Fruit fly (Drosophila melanogaster) whole organism, embryonic: ENCODE results near the gene CG34451.

Source experiments
- Adf1 ChIP-seq: fragments of 200-800 bp; sonication (Bioruptor generic); IDR thresholded peaks from 2 replicates; pipeline ENCODE4 v1.3.6; 2022; ENCODE audit warnings: missing biosample characterization, missing genetic modification characterization
- Antp ChIP-seq: fragments of 200-800 bp; sonication (Bioruptor generic); optimal IDR thresholded peaks from 3 replicates; lab custom pipeline; 2016; ENCODE audit warnings: missing biosample characterization, missing genetic modification characterization
- Atf-2 ChIP-seq: fragments of 200-800 bp; sonication (Bioruptor generic); optimal IDR thresholded peaks from 2 replicates; lab custom pipeline; 2016; ENCODE audit warnings: missing biosample characterization, missing genetic modification characterization
- Bgb ChIP-seq: fragments of 200-800 bp; sonication (Bioruptor generic); IDR thresholded peaks from 2 replicates; pipeline ENCODE4 v1.3.6; 2022; ENCODE audit warnings: missing biosample characterization, missing genetic modification characterization; ENCODE audit not compliant: partially characterized antibody
- CG10209 ChIP-seq: fragments of 200-800 bp; sonication (Bioruptor generic); optimal IDR thresholded peaks from 3 replicates; lab custom pipeline; 2017; ENCODE audit warnings: missing biosample characterization, mild to moderate bottlenecking, missing genetic modification characterization, missing genetic modification reagents
- CG10267 ChIP-seq: fragments of 200-800 bp; sonication (Bioruptor generic); optimal IDR thresholded peaks from 2 replicates; lab custom pipeline; 2018; ENCODE audit warnings: missing biosample characterization, mild to moderate bottlenecking, missing genetic modification characterization, moderate library complexity
- CG10274 ChIP-seq: fragments of 200-800 bp; sonication (Bioruptor generic); optimal IDR thresholded peaks from 3 replicates; lab custom pipeline; 2017; ENCODE audit warnings: missing biosample characterization, mild to moderate bottlenecking, missing genetic modification characterization
- CG11696 ChIP-seq: fragments of 200-800 bp; sonication (Bioruptor generic); IDR thresholded peaks from 2 replicates; pipeline ENCODE4 v1.3.6; 2022; ENCODE audit warnings: missing biosample characterization, missing genetic modification characterization
- CG12299 ChIP-seq: fragments of 200-800 bp; sonication (Bioruptor generic); optimal IDR thresholded peaks from 2 replicates; lab custom pipeline; 2018; ENCODE audit warnings: missing biosample characterization, mild to moderate bottlenecking, missing genetic modification characterization
- CG12659 ChIP-seq: fragments of 200-800 bp; sonication (Bioruptor generic); optimal IDR thresholded peaks from 3 replicates; lab custom pipeline; 2017; ENCODE audit warnings: mild to moderate bottlenecking, missing biosample characterization, missing genetic modification reagents, missing genetic modification characterization
- CG14014 ChIP-seq: fragments of 200-800 bp; sonication (Bioruptor generic); IDR thresholded peaks from 2 replicates; pipeline ENCODE4 v1.3.6; 2022; ENCODE audit warnings: missing biosample characterization, missing genetic modification characterization
- CG15011 ChIP-seq: fragments of 200-800 bp; sonication (Bioruptor generic); optimal IDR thresholded peaks from 3 replicates; lab custom pipeline; 2018; ENCODE audit warnings: missing biosample characterization, mild to moderate bottlenecking, missing genetic modification characterization
- CG15696 ChIP-seq: fragments of 200-800 bp; sonication (Bioruptor generic); optimal IDR thresholded peaks from 2 replicates; lab custom pipeline; 2019; ENCODE audit warnings: missing biosample characterization, mild to moderate bottlenecking, missing genetic modification characterization, moderate library complexity
- CG1647 ChIP-seq: fragments of 200-800 bp; sonication (Bioruptor generic); optimal IDR thresholded peaks from 3 replicates; lab custom pipeline; 2016; ENCODE audit warnings: missing biosample characterization, missing genetic modification characterization
- CG17385 ChIP-seq: fragments of 200-800 bp; sonication (Bioruptor generic); optimal IDR thresholded peaks from 3 replicates; lab custom pipeline; 2018; ENCODE audit warnings: missing biosample characterization, mild to moderate bottlenecking, missing genetic modification characterization
- CG18262 ChIP-seq: fragments of 200-800 bp; optimal IDR thresholded peaks from 3 replicates; lab custom pipeline; 2019; ENCODE audit warnings: missing biosample characterization, mild to moderate bottlenecking, missing genetic modification characterization, moderate library complexity
- CG32767 ChIP-seq: fragments of 200-800 bp; sonication (Bioruptor generic); IDR thresholded peaks from 2 replicates; pipeline ENCODE4 v1.3.6; 2022; ENCODE audit warnings: missing biosample characterization, missing genetic modification characterization
- CG4424 ChIP-seq: fragments of 200-800 bp; sonication (Bioruptor generic); optimal IDR thresholded peaks from 3 replicates; lab custom pipeline; 2016; ENCODE audit warnings: missing biosample characterization, missing genetic modification characterization
- CG4730 ChIP-seq: fragments of 200-800 bp; sonication (Bioruptor generic); IDR thresholded peaks from 2 replicates; pipeline ENCODE4 v1.3.6; 2022; ENCODE audit warnings: missing biosample characterization, missing genetic modification characterization
- CG6654 ChIP-seq: fragments of 200-800 bp; sonication (Bioruptor generic); optimal IDR thresholded peaks from 2 replicates; lab custom pipeline; 2017; ENCODE audit warnings: missing biosample characterization, mild to moderate bottlenecking, missing genetic modification characterization
- CG7372 ChIP-seq: fragments of 200-800 bp; sonication (Bioruptor generic); IDR thresholded peaks from 2 replicates; pipeline ENCODE4 v1.3.6; 2022; ENCODE audit warnings: missing biosample characterization, missing genetic modification characterization
- CG7786 ChIP-seq: fragments of 200-800 bp; sonication (Bioruptor generic); optimal IDR thresholded peaks from 2 replicates; lab custom pipeline; 2016; ENCODE audit warnings: missing biosample characterization, missing genetic modification characterization
- CG7839 ChIP-seq: fragments of 200-800 bp; sonication (Bioruptor generic); optimal IDR thresholded peaks from 3 replicates; lab custom pipeline; 2018; ENCODE audit warnings: missing biosample characterization, mild to moderate bottlenecking, missing genetic modification characterization, moderate library complexity
- CG7928 ChIP-seq: fragments of 200-800 bp; sonication (Bioruptor generic); optimal IDR thresholded peaks from 2 replicates; lab custom pipeline; 2017; ENCODE audit warnings: missing biosample characterization, mild to moderate bottlenecking, missing genetic modification characterization
- CG8290 ChIP-seq, 3 experiments: fragments of 200-800 bp; sonication (Bioruptor generic); optimal IDR thresholded peaks; 2 replicates each; lab custom pipeline; 2016 to 2019; ENCODE audit warnings: missing biosample characterization in 3 of 3, missing genetic modification characterization in 3 of 3, mild to moderate bottlenecking in 2 of 3, moderate library complexity in 1 of 3
- CG8388 ChIP-seq: fragments of 200-800 bp; sonication (Bioruptor generic); optimal IDR thresholded peaks from 2 replicates; lab custom pipeline; 2019; ENCODE audit warnings: missing biosample characterization, mild to moderate bottlenecking, missing genetic modification characterization, moderate library complexity
- Dp ChIP-seq: fragments of 200-800 bp; sonication (Bioruptor generic); optimal IDR thresholded peaks from 2 replicates; lab custom pipeline; 2018; ENCODE audit warnings: missing biosample characterization, mild to moderate bottlenecking, missing genetic modification characterization, moderate library complexity
- Ets65A ChIP-seq: fragments of 200-800 bp; sonication (Bioruptor generic); peaks from one replicate; lab custom pipeline; 2016; ENCODE audit warnings: missing biosample characterization, missing genetic modification characterization
- HmgZ ChIP-seq: fragments of 200-800 bp; sonication (Bioruptor generic); optimal IDR thresholded peaks from 2 replicates; lab custom pipeline; 2018; ENCODE audit warnings: missing biosample characterization, mild to moderate bottlenecking, missing genetic modification characterization
- Nf-YB ChIP-seq: fragments of 200-800 bp; sonication (Bioruptor generic); optimal IDR thresholded peaks from 3 replicates; lab custom pipeline; 2019; ENCODE audit warnings: missing biosample characterization, mild to moderate bottlenecking, missing genetic modification characterization, moderate library complexity
- Opbp ChIP-seq: fragments of 200-800 bp; sonication (Bioruptor generic); IDR thresholded peaks from 3 replicates; pipeline ENCODE4 v1.3.6; 2022; ENCODE audit warnings: missing biosample characterization, missing genetic modification characterization; ENCODE audit not compliant: partially characterized antibody
- Optix ChIP-seq: fragments of 200-800 bp; sonication (Bioruptor generic); IDR thresholded peaks from 3 replicates; pipeline ENCODE4 v1.3.6; 2022; ENCODE audit warnings: missing biosample characterization, missing genetic modification characterization
- Spps ChIP-seq: fragments of 200-800 bp; sonication (Bioruptor generic); optimal IDR thresholded peaks from 2 replicates; lab custom pipeline; 2018; ENCODE audit warnings: missing biosample characterization, mild to moderate bottlenecking, missing genetic modification characterization
- ap ChIP-seq: fragments of 200-800 bp; sonication (Bioruptor generic); IDR thresholded peaks from 2 replicates; pipeline ENCODE4 v1.3.6; 2022; ENCODE audit warnings: missing biosample characterization, missing genetic modification characterization
- az2 ChIP-seq: fragments of 200-800 bp; sonication (Bioruptor generic); optimal IDR thresholded peaks from 3 replicates; lab custom pipeline; 2016; ENCODE audit warnings: missing biosample characterization, missing genetic modification characterization
- dysf ChIP-seq: fragments of 200-800 bp; sonication (Bioruptor generic); IDR thresholded peaks from 3 replicates; pipeline ENCODE4 v1.3.6; 2022; ENCODE audit warnings: missing biosample characterization, missing genetic modification characterization
- grau ChIP-seq: fragments of 200-800 bp; optimal IDR thresholded peaks from 3 replicates; lab custom pipeline; 2019; ENCODE audit warnings: missing biosample characterization, mild to moderate bottlenecking, missing genetic modification characterization, moderate library complexity
- h ChIP-seq: fragments of >200 bp; optimal IDR thresholded peaks from 2 replicates; lab custom pipeline; 2017
- ind ChIP-seq: fragments of 200-800 bp; sonication (Bioruptor generic); optimal IDR thresholded peaks from 3 replicates; lab custom pipeline; 2016; ENCODE audit warnings: missing biosample characterization, missing genetic modification characterization
- jigr1 ChIP-seq: fragments of 200-800 bp; sonication (Bioruptor generic); IDR thresholded peaks from 3 replicates; pipeline ENCODE4 v1.3.6; 2022; ENCODE audit warnings: missing biosample characterization, missing genetic modification characterization
- mirr ChIP-seq: fragments of 200-800 bp; sonication (Bioruptor generic); optimal IDR thresholded peaks from 3 replicates; lab custom pipeline; 2018; ENCODE audit warnings: missing biosample characterization, mild to moderate bottlenecking, missing genetic modification characterization
- org-1 ChIP-seq: fragments of 200-800 bp; sonication (Bioruptor generic); optimal IDR thresholded peaks from 2 replicates; lab custom pipeline; 2017; ENCODE audit warnings: missing biosample characterization, missing genetic modification characterization
- phol ChIP-seq: fragments of 200-800 bp; sonication (Bioruptor generic); optimal IDR thresholded peaks from 3 replicates; lab custom pipeline; 2018; ENCODE audit warnings: missing biosample characterization, mild to moderate bottlenecking, missing genetic modification characterization, moderate library complexity
- pita ChIP-seq: fragments of 200-800 bp; sonication (Bioruptor generic); optimal IDR thresholded peaks from 2 replicates; lab custom pipeline; 2017; ENCODE audit warnings: missing biosample characterization, mild to moderate bottlenecking, missing genetic modification characterization
- sens ChIP-seq: fragments of 200-800 bp; sonication (Bioruptor generic); peaks from one replicate; lab custom pipeline; 2016; ENCODE audit warnings: missing biosample characterization, missing genetic modification characterization
- seq ChIP-seq: fragments of 200-800 bp; sonication (Bioruptor generic); IDR thresholded peaks from 2 replicates; pipeline ENCODE4 v1.3.6; 2022; ENCODE audit warnings: missing biosample characterization, missing genetic modification characterization
- sim ChIP-seq: fragments of 200-800 bp; sonication (Bioruptor generic); IDR thresholded peaks from 2 replicates; pipeline ENCODE4 v1.3.6; 2022; ENCODE audit warnings: missing biosample characterization, missing genetic modification characterization
- stc ChIP-seq: fragments of 200-800 bp; sonication (Bioruptor generic); IDR thresholded peaks from 2 replicates; pipeline ENCODE4 v1.3.6; 2022; ENCODE audit warnings: missing biosample characterization, missing genetic modification characterization
- trem ChIP-seq: fragments of 200-800 bp; optimal IDR thresholded peaks from 3 replicates; lab custom pipeline; 2019; ENCODE audit warnings: missing biosample characterization, mild to moderate bottlenecking, missing genetic modification characterization, moderate library complexity
- wdn ChIP-seq: fragments of 200-800 bp; sonication (Bioruptor generic); IDR thresholded peaks from 2 replicates; pipeline ENCODE4 v1.3.6; 2022; ENCODE audit warnings: missing biosample characterization, missing genetic modification characterization
- zen ChIP-seq: fragments of 200-800 bp; sonication (Bioruptor generic); optimal IDR thresholded peaks from 3 replicates; lab custom pipeline; 2018; ENCODE audit warnings: missing biosample characterization, mild to moderate bottlenecking, missing genetic modification characterization, moderate library complexity
- zf30C ChIP-seq: fragments of 200-800 bp; sonication (Bioruptor generic); optimal IDR thresholded peaks from 3 replicates; lab custom pipeline; 2018; ENCODE audit warnings: missing biosample characterization, mild to moderate bottlenecking, missing genetic modification characterization

The CG34451 gene

dm6 chr3L:15670455-15670854, 21.4 kb downstream of the CG34451 start (continued):
- peak; percentile 19 for TF ChIP-seq CG8388 (GFP tag; lab: Kevin White, UChicago)
- no peak for TF ChIP-seq stc (GFP tag; lab: Robert Waterston, UW)
- TF ChIP-seq h = no peak
- no peak for TF ChIP-seq CG1647 (GFP tag; lab: Kevin White, UChicago)
- no peak for TF ChIP-seq Bgb (GFP tag; lab: Robert Waterston, UW)
- no peak for TF ChIP-seq CG10274 (GFP tag; lab: Kevin White, UChicago)
- TF ChIP-seq CG10209 (GFP tag; lab: Kevin White, UChicago) = no peak
- TF ChIP-seq CG7372 (GFP tag; lab: Robert Waterston, UW) = no peak
- peak; percentile 48 for TF ChIP-seq phol (tag; lab: Kevin White, UChicago)
- TF ChIP-seq CG12299 (tag; lab: Kevin White, UChicago) = no peak
- no peak for TF ChIP-seq Dp (GFP tag; lab: Kevin White, UChicago)
- peak; percentile 8 for TF ChIP-seq trem
- peak; percentile 83 for TF ChIP-seq zf30C (GFP tag; lab: Kevin White, UChicago)
- no peak for TF ChIP-seq Adf1 (GFP tag; lab: Robert Waterston, UW)
- peak; percentile 73 for TF ChIP-seq zen
- TF ChIP-seq CG10267 (tag; lab: Kevin White, UChicago) = peak; percentile 62
- peak; percentile 12 for TF ChIP-seq CG7839 (tag; lab: Kevin White, UChicago)
- TF ChIP-seq HmgZ (tag; lab: Kevin White, UChicago) = no peak
- no peak for TF ChIP-seq jigr1 (GFP tag; lab: Robert Waterston, UW)
- TF ChIP-seq ind (GFP tag; lab: Kevin White, UChicago) = no peak
- TF ChIP-seq Optix (GFP tag; lab: Robert Waterston, UW) = no peak
- TF ChIP-seq dysf (GFP tag; lab: Robert Waterston, UW) = no peak
- TF ChIP-seq Opbp (GFP tag; lab: Robert Waterston, UW) = no peak
- peak; percentile 8 for TF ChIP-seq CG8290 (GFP tag; optimal IDR thresholded peaks at IDR 0.05; lab: Kevin White, UChicago)
- no peak for TF ChIP-seq CG8290 (tag; optimal IDR thresholded peaks at IDR 0.05; lab: Kevin White, UChicago)
- TF ChIP-seq CG17385 (GFP tag; lab: Kevin White, UChicago) = no peak
- no peak for TF ChIP-seq seq (GFP tag; lab: Robert Waterston, UW)
- peak; percentile 5 for TF ChIP-seq Nf-YB
- TF ChIP-seq CG15011 (GFP tag; lab: Kevin White, UChicago) = no peak
- TF ChIP-seq grau (tag; lab: Kevin White, UChicago) = peak; percentile 30
- no peak for TF ChIP-seq CG6654 (GFP tag; lab: Kevin White, UChicago)
- TF ChIP-seq CG18262 (tag; lab: Kevin White, UChicago) = peak; percentile 81
- no peak for TF ChIP-seq sim (GFP tag; lab: Robert Waterston, UW)
- no peak for TF ChIP-seq CG4730
- TF ChIP-seq Spps (tag; lab: Kevin White, UChicago) = peak; percentile 10
- peak; percentile 12 for TF ChIP-seq az2 (GFP tag; lab: Kevin White, UChicago)
- TF ChIP-seq CG32767 (GFP tag; lab: Robert Waterston, UW) = no peak
- TF ChIP-seq CG14014 = no peak
- TF ChIP-seq Antp (GFP tag; lab: Kevin White, UChicago) = no peak
- no peak for TF ChIP-seq ap (GFP tag; lab: Robert Waterston, UW)
- TF ChIP-seq org-1 (GFP tag; lab: Kevin White, UChicago) = no peak
- TF ChIP-seq CG15696 (tag; lab: Kevin White, UChicago) = peak; percentile 80
- no peak for TF ChIP-seq pita (GFP tag; lab: Kevin White, UChicago)
- peak; percentile 13 for TF ChIP-seq CG4424
- no peak for TF ChIP-seq CG7786 (GFP tag; lab: Kevin White, UChicago)
- no peak for TF ChIP-seq Atf-2 (GFP tag; lab: Kevin White, UChicago)
- TF ChIP-seq CG12659 (GFP tag; lab: Kevin White, UChicago) = no peak
- TF ChIP-seq mirr (GFP tag; lab: Kevin White, UChicago) = no peak
- no peak for TF ChIP-seq Ets65A (GFP tag; lab: Kevin White, UChicago)
- no peak for TF ChIP-seq CG7928
- TF ChIP-seq sens (GFP tag; lab: Kevin White, UChicago) = peak; percentile 42
- no peak for TF ChIP-seq CG11696 (GFP tag; lab: Robert Waterston, UW)
- TF ChIP-seq wdn = no peak
